Worm (Caenorhabditis elegans) whole organism, early embryonic: ENCODE results near the gene T05C7.4.

Experiments used
- sea-1 ChIP-seq: fragments of 200-800 bp; sonication (Bioruptor generic); conservative IDR thresholded peaks from 2 replicates; pipeline ENCODE4 v1.3.6; 2022; ENCODE audit warnings: missing genetic modification characterization, missing compliant biosample characterization
- tra-4 ChIP-seq: sonication (generic microtip); optimal IDR thresholded peaks from 2 replicates; lab custom pipeline; 2017; ENCODE audit warnings: missing genetic modification characterization, missing compliant biosample characterization

ce11 chrIV:51219-51618, 2.2 kb downstream of the T05C7.4 start:
- TF ChIP-seq sea-1 (GFP tag; lab: Robert Waterston, UW) (no peak), tra-4 (tag; lab: Kevin White, UChicago) (no peak)
